Worm (Caenorhabditis elegans): ENCODE measurements around the gene idh-1.

The idh-1 gene

DNA sequence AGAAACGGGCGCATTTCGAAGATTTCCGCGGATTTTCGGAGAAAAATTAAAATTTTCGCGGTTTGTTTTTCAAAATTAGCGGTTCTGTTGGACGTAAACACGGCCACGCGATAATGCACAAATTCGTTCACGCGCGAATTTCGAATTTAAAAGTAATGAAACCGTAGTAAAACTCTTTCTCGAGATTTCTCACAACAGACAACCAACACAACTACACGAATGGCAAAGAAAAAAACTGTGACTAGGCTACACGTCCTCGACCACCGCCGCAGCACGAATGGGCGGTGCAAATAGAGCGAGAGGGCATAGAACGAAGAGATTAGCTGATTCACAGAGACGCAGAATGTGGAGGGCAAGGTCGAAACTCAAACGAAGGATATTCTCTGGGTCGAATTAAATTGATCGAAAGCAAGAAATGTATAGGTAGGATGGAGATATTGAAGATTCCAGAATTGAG, at the start of gene idh-1:
TSS of gene idh-1 (minus strand) at position 228 of the 457 bp plus-strand sequence.
- no peak for TF ChIP-seq repo-1 (tag; optimal IDR thresholded peaks at IDR 0.05)
- TF ChIP-seq madf-6 (GFP tag; IDR thresholded peaks at IDR 0.05), result peak; percentile 92
- TF ChIP-seq attf-5 (GFP tag; optimal IDR thresholded peaks at IDR 0.05), result peak; percentile 38
- no peak for TF ChIP-seq bed-1 (GFP tag; IDR thresholded peaks at IDR 0.05)
- TF ChIP-seq attf-3 (GFP tag; conservative IDR thresholded peaks at IDR 0.05), result no peak
- TF ChIP-seq gei-17 (GFP tag; optimal IDR thresholded peaks at IDR 0.05), result no peak
- no peak for TF ChIP-seq cebp-2 (GFP tag; IDR thresholded peaks at IDR 0.05)
- TF ChIP-seq Y53G8AR.9 (GFP tag; conservative IDR thresholded peaks at IDR 0.05), result no peak
- peak; percentile 64; the same call in 1 of the 2 replicates for TF ChIP-seq dox-1 (GFP tag; IDR thresholded peaks at IDR 0.05)
- TF ChIP-seq let-526 (GFP tag; IDR thresholded peaks at IDR 0.05), result no peak
- TF ChIP-seq chd-7 (tag; optimal IDR thresholded peaks at IDR 0.05), result no peak
- TF ChIP-seq attf-6 (GFP tag; IDR thresholded peaks at IDR 0.05), result peak; percentile 59; the same call in 1 of the 2 replicates
- TF ChIP-seq ztf-25 (GFP tag; IDR thresholded peaks at IDR 0.05), result no peak
- TF ChIP-seq pbrm-1 (GFP tag; IDR thresholded peaks at IDR 0.05), result peak; percentile 72
- TF ChIP-seq lsl-1 (GFP tag; optimal IDR thresholded peaks at IDR 0.05), result peak; percentile 74
- no peak for TF ChIP-seq lin-40 (tag; optimal IDR thresholded peaks at IDR 0.05)
- TF ChIP-seq ceh-91 (GFP tag; IDR thresholded peaks at IDR 0.05), result peak; percentile 85
- TF ChIP-seq snpc-1.3 (tag; optimal IDR thresholded peaks at IDR 0.05; ENCODE audit: insufficient read depth), result peak; percentile 61
- TF ChIP-seq nhr-179 (tag; optimal IDR thresholded peaks at IDR 0.05), result no peak
- no peak for TF ChIP-seq cebp-1 (GFP tag; IDR thresholded peaks at IDR 0.05)
- TF ChIP-seq cebp-1 (tag; optimal IDR thresholded peaks at IDR 0.05), result peak; percentile 36
- TF ChIP-seq unc-130 (GFP tag; optimal IDR thresholded peaks at IDR 0.05), result no peak
- no peak for TF ChIP-seq T07F8.4 (tag; optimal IDR thresholded peaks at IDR 0.05)
- no peak for TF ChIP-seq nhr-90 (tag; optimal IDR thresholded peaks at IDR 0.05)
- no peak for TF ChIP-seq Y79H2A.3 (GFP tag; conservative IDR thresholded peaks at IDR 0.05)
- TF ChIP-seq sptf-2 (GFP tag; optimal IDR thresholded peaks at IDR 0.05), result no peak
- TF ChIP-seq F57C9.4 (tag; optimal IDR thresholded peaks at IDR 0.05), result no peak
- peak; percentile 20 for TF ChIP-seq nhr-80 (tag; optimal IDR thresholded peaks at IDR 0.05)
- TF ChIP-seq egl-44 (GFP tag; IDR thresholded peaks at IDR 0.05), result no peak
- no peak for TF ChIP-seq lin-26 (GFP tag; IDR thresholded peaks at IDR 0.05)
- no peak for TF ChIP-seq ztf-28 (GFP tag; IDR thresholded peaks at IDR 0.05)
- TF ChIP-seq rcor-1 (GFP tag; IDR thresholded peaks at IDR 0.05), result 0 out of 2 replicates have a peak, but pooled peaks have one; percentile 19
- TF ChIP-seq sdz-38 (tag; optimal IDR thresholded peaks at IDR 0.05), result no peak
- peak; percentile 75 for TF ChIP-seq tlf-1 (GFP tag; optimal IDR thresholded peaks at IDR 0.05)
- no peak for TF ChIP-seq ceh-58 (GFP tag; IDR thresholded peaks at IDR 0.05)
- TF ChIP-seq lin-54 (GFP tag; optimal IDR thresholded peaks at IDR 0.05), result peak; percentile 89
- peak; percentile 42 for TF ChIP-seq zim-3 (tag; optimal IDR thresholded peaks at IDR 0.05)
- no peak for TF ChIP-seq ets-4 (GFP tag; optimal IDR thresholded peaks at IDR 0.05)
- TF ChIP-seq T26A5.8 (tag; optimal IDR thresholded peaks at IDR 0.05), result no peak
- TF ChIP-seq xnd-1 (tag; optimal IDR thresholded peaks at IDR 0.05), result peak; percentile 77
- TF ChIP-seq sea-2 (GFP tag; IDR thresholded peaks at IDR 0.05), result no peak
- no peak for TF ChIP-seq nhr-27 (tag; optimal IDR thresholded peaks at IDR 0.05)
- TF ChIP-seq madf-3 (GFP tag; IDR thresholded peaks at IDR 0.05), result 0 out of 2 replicates have a peak, but pooled peaks have one; percentile 55
- TF ChIP-seq Y95B8A.8 (GFP tag; IDR thresholded peaks at IDR 0.05), result peak; percentile 36; the same call in 1 of the 2 replicates
- no peak for TF ChIP-seq mel-28 (tag; optimal IDR thresholded peaks at IDR 0.05; ENCODE audit: borderline replicate concordance)
- TF ChIP-seq K12H6.12 (tag; optimal IDR thresholded peaks at IDR 0.05), result no peak
- TF ChIP-seq somi-1 (GFP tag; optimal IDR thresholded peaks at IDR 0.05), result peak; percentile 58
- TF ChIP-seq ceh-40 (GFP tag; IDR thresholded peaks at IDR 0.05), result no peak
- TF ChIP-seq F52B5.7 (tag; optimal IDR thresholded peaks at IDR 0.05), result no peak
- TF ChIP-seq madf-8 (GFP tag; conservative IDR thresholded peaks at IDR 0.05), result peak; percentile 83

Data from whole organism, young adult.